Fruit fly (Drosophila melanogaster) whole organism, embryonic: ENCODE results near the gene CG4709.

ENCODE experiments used
- Bgb ChIP-seq: fragments of 200-800 bp; sonication (Bioruptor generic); IDR thresholded peaks from 2 replicates; pipeline ENCODE4 v1.3.6; 2022; ENCODE audit warnings: missing biosample characterization, missing genetic modification characterization; ENCODE audit not compliant: partially characterized antibody
- C15 ChIP-seq: fragments of 200-800 bp; sonication (Bioruptor generic); IDR thresholded peaks from 3 replicates; pipeline ENCODE4 v1.3.6; 2022; ENCODE audit warnings: missing biosample characterization, missing genetic modification characterization
- CG10565 ChIP-seq: fragments of 200-800 bp; sonication (Bioruptor generic); optimal IDR thresholded peaks from 3 replicates; lab custom pipeline; 2016; ENCODE audit warnings: missing biosample characterization, mild to moderate bottlenecking, missing genetic modification characterization
- CG11093 ChIP-seq: fragments of 200-800 bp; sonication (Bioruptor generic); IDR thresholded peaks from 3 replicates; pipeline ENCODE4 v1.3.6; 2022; ENCODE audit warnings: missing biosample characterization, missing genetic modification characterization
- CG11398 ChIP-seq: fragments of 200-800 bp; sonication (Bioruptor generic); optimal IDR thresholded peaks from 2 replicates; lab custom pipeline; 2016; ENCODE audit warnings: missing biosample characterization, missing genetic modification characterization
- CG11696 ChIP-seq: fragments of 200-800 bp; sonication (Bioruptor generic); IDR thresholded peaks from 2 replicates; pipeline ENCODE4 v1.3.6; 2022; ENCODE audit warnings: missing biosample characterization, missing genetic modification characterization
- CG14050 ChIP-seq: fragments of 200-800 bp; sonication (Bioruptor generic); IDR thresholded peaks from 3 replicates; pipeline ENCODE4 v1.3.6; 2022; ENCODE audit warnings: missing biosample characterization, missing genetic modification characterization
- CG14667 ChIP-seq: fragments of 200-800 bp; sonication (Bioruptor generic); IDR thresholded peaks from 2 replicates; pipeline ENCODE4 v1.3.6; 2022; ENCODE audit warnings: missing biosample characterization, missing genetic modification characterization
- CG14860 ChIP-seq: fragments of 200-800 bp; sonication (Bioruptor generic); IDR thresholded peaks from 3 replicates; pipeline ENCODE4 v1.3.6; 2022; ENCODE audit warnings: missing biosample characterization, missing genetic modification characterization; ENCODE audit not compliant: partially characterized antibody
- CG14965 ChIP-seq: fragments of 200-800 bp; sonication (Bioruptor generic); optimal IDR thresholded peaks from 2 replicates; lab custom pipeline; 2016; ENCODE audit warnings: missing biosample characterization, missing genetic modification characterization, borderline replicate concordance
- CG1602 ChIP-seq: fragments of 200-800 bp; sonication (Bioruptor generic); optimal IDR thresholded peaks from 3 replicates; lab custom pipeline; 2016; ENCODE audit warnings: missing biosample characterization, missing genetic modification characterization
- CG1603 ChIP-seq: fragments of 200-800 bp; sonication (Bioruptor generic); optimal IDR thresholded peaks from 2 replicates; lab custom pipeline; 2019; ENCODE audit warnings: missing biosample characterization, mild to moderate bottlenecking, missing genetic modification characterization, moderate library complexity
- CG1647 ChIP-seq: fragments of 200-800 bp; sonication (Bioruptor generic); optimal IDR thresholded peaks from 3 replicates; lab custom pipeline; 2016; ENCODE audit warnings: missing biosample characterization, missing genetic modification characterization
- CG16815 ChIP-seq: fragments of 200-800 bp; sonication (Bioruptor generic); optimal IDR thresholded peaks from 3 replicates; lab custom pipeline; 2017; ENCODE audit warnings: missing biosample characterization, mild to moderate bottlenecking, missing genetic modification characterization
- CG17612 ChIP-seq: fragments of 200-800 bp; sonication (Bioruptor generic); IDR thresholded peaks from 2 replicates; pipeline ENCODE4 v1.3.6; 2022; ENCODE audit warnings: missing biosample characterization, missing genetic modification characterization
- CG32772 ChIP-seq: fragments of 200-800 bp; sonication (Bioruptor generic); IDR thresholded peaks from 2 replicates; pipeline ENCODE4 v1.3.6; 2022; ENCODE audit warnings: missing biosample characterization, missing genetic modification characterization
- CG33213 ChIP-seq: fragments of 200-800 bp; sonication (Bioruptor generic); optimal IDR thresholded peaks from 3 replicates; lab custom pipeline; 2016; ENCODE audit warnings: missing biosample characterization, missing genetic modification characterization
- CG4360 ChIP-seq: fragments of 200-800 bp; sonication (Bioruptor generic); IDR thresholded peaks from 2 replicates; pipeline ENCODE4 v1.3.6; 2022; ENCODE audit warnings: missing biosample characterization, missing genetic modification characterization
- CG4404 ChIP-seq: fragments of 200-800 bp; sonication (Bioruptor generic); IDR thresholded peaks from 2 replicates; pipeline ENCODE4 v1.3.6; 2022; ENCODE audit warnings: missing biosample characterization, missing genetic modification characterization
- CG7556 ChIP-seq: fragments of 200-800 bp; sonication (Bioruptor generic); optimal IDR thresholded peaks from 2 replicates; lab custom pipeline; 2017; ENCODE audit warnings: missing biosample characterization, mild to moderate bottlenecking, missing genetic modification characterization
- CG7786 ChIP-seq: fragments of 200-800 bp; sonication (Bioruptor generic); optimal IDR thresholded peaks from 2 replicates; lab custom pipeline; 2016; ENCODE audit warnings: missing biosample characterization, missing genetic modification characterization
- CG9932 ChIP-seq: fragments of 200-800 bp; sonication (Bioruptor generic); IDR thresholded peaks from 2 replicates; pipeline ENCODE4 v1.3.6; 2022; ENCODE audit warnings: missing biosample characterization, missing genetic modification characterization
- CkIIα-i1 ChIP-seq: fragments of 200-800 bp; sonication (Bioruptor generic); IDR thresholded peaks from 2 replicates; pipeline ENCODE4 v1.3.6; 2022; ENCODE audit warnings: missing biosample characterization, missing genetic modification characterization
- Dref ChIP-seq: fragments of 200-800 bp; sonication (Bioruptor generic); IDR thresholded peaks from 2 replicates; pipeline ENCODE4 v1.3.6; 2022; ENCODE audit warnings: missing biosample characterization, missing genetic modification characterization
- Hey ChIP-seq: fragments of 200-800 bp; sonication (Bioruptor generic); optimal IDR thresholded peaks from 3 replicates; lab custom pipeline; 2018; ENCODE audit warnings: missing biosample characterization, mild to moderate bottlenecking, missing genetic modification characterization
- HmgD ChIP-seq: fragments of 200-800 bp; sonication (Bioruptor generic); optimal IDR thresholded peaks from 3 replicates; lab custom pipeline; 2016; ENCODE audit warnings: missing biosample characterization, missing genetic modification characterization
- Hmx ChIP-seq: fragments of 200-800 bp; sonication (Bioruptor generic); optimal IDR thresholded peaks from 2 replicates; lab custom pipeline; 2016; ENCODE audit warnings: missing biosample characterization, missing genetic modification characterization
- Nf-YB ChIP-seq: fragments of 200-800 bp; sonication (Bioruptor generic); optimal IDR thresholded peaks from 3 replicates; lab custom pipeline; 2019; ENCODE audit warnings: missing biosample characterization, mild to moderate bottlenecking, missing genetic modification characterization, moderate library complexity
- Sox102F ChIP-seq: fragments of 200-800 bp; sonication (Bioruptor generic); optimal IDR thresholded peaks from 2 replicates; lab custom pipeline; 2018; ENCODE audit warnings: missing biosample characterization, mild to moderate bottlenecking, missing genetic modification characterization, moderate library complexity
- Sry-β ChIP-seq: fragments of 200-800 bp; sonication (Bioruptor generic); optimal IDR thresholded peaks from 2 replicates; lab custom pipeline; 2018; ENCODE audit warnings: missing biosample characterization, mild to moderate bottlenecking, missing genetic modification characterization, moderate library complexity
- abd-A ChIP-seq: fragments of 200-800 bp; sonication (Bioruptor generic); optimal IDR thresholded peaks from 3 replicates; lab custom pipeline; 2019; ENCODE audit warnings: missing biosample characterization, mild to moderate bottlenecking, missing genetic modification characterization, moderate library complexity
- ase ChIP-seq: fragments of 200-800 bp; sonication (Bioruptor generic); IDR thresholded peaks from 3 replicates; pipeline ENCODE4 v1.3.6; 2022; ENCODE audit warnings: missing biosample characterization, missing genetic modification characterization
- br ChIP-seq: fragments of >200 bp; optimal IDR thresholded peaks from 2 replicates; lab custom pipeline; 2017
- bsh ChIP-seq, 2 experiments: fragments of 200-800 bp; sonication (Bioruptor generic); optimal IDR thresholded peaks; 2 replicates each; lab custom pipeline; 2017 to 2018; ENCODE audit warnings: mild to moderate bottlenecking in 2 of 2, missing biosample characterization in 2 of 2, missing genetic modification characterization in 2 of 2, moderate library complexity in 1 of 2
- cad ChIP-seq: fragments of >200 bp; optimal IDR thresholded peaks from 2 replicates; lab custom pipeline; 2017; ENCODE audit warnings: missing biosample characterization, missing genetic modification characterization
- chif ChIP-seq, 2 experiments: fragments of 200-800 bp; sonication (Bioruptor generic); optimal IDR thresholded peaks; 3 replicates each; lab custom pipeline; 2016; ENCODE audit warnings: missing biosample characterization in 2 of 2, missing genetic modification characterization in 2 of 2
- crc ChIP-seq: fragments of 200-800 bp; sonication (Bioruptor generic); optimal IDR thresholded peaks from 2 replicates; lab custom pipeline; 2016; ENCODE audit warnings: missing biosample characterization, missing genetic modification characterization
- ewg ChIP-seq: fragments of 200-800 bp; sonication (Bioruptor generic); optimal IDR thresholded peaks from 3 replicates; lab custom pipeline; 2017; ENCODE audit warnings: mild to moderate bottlenecking, missing biosample characterization, missing genetic modification reagents, missing genetic modification characterization
- gce ChIP-seq: fragments of 200-800 bp; sonication (Bioruptor generic); IDR thresholded peaks from 3 replicates; pipeline ENCODE4 v1.3.6; 2022; ENCODE audit warnings: missing biosample characterization, missing genetic modification characterization
- gt ChIP-seq: fragments of 200-800 bp; sonication (Bioruptor generic); IDR thresholded peaks from 2 replicates; pipeline ENCODE4 v1.3.6; 2022; ENCODE audit warnings: missing biosample characterization, missing genetic modification characterization
- her ChIP-seq: fragments of 200-800 bp; sonication (Bioruptor generic); optimal IDR thresholded peaks from 2 replicates; lab custom pipeline; 2016; ENCODE audit warnings: missing biosample characterization, missing genetic modification characterization
- hth ChIP-seq: fragments of >200 bp; optimal IDR thresholded peaks from 2 replicates; lab custom pipeline; 2017; ENCODE audit warnings: inconsistent platforms
- ind ChIP-seq: fragments of 200-800 bp; sonication (Bioruptor generic); optimal IDR thresholded peaks from 3 replicates; lab custom pipeline; 2016; ENCODE audit warnings: missing biosample characterization, missing genetic modification characterization
- luna ChIP-seq: fragments of 200-800 bp; sonication (Bioruptor generic); optimal IDR thresholded peaks from 2 replicates; lab custom pipeline; 2016; ENCODE audit warnings: missing biosample characterization, missing genetic modification characterization
- nau ChIP-seq: fragments of 200-800 bp; sonication (Bioruptor generic); optimal IDR thresholded peaks from 3 replicates; lab custom pipeline; 2017; ENCODE audit warnings: missing biosample characterization, mild to moderate bottlenecking, missing genetic modification characterization, missing genetic modification reagents
- pho ChIP-seq: fragments of 200-800 bp; sonication (Bioruptor generic); optimal IDR thresholded peaks from 2 replicates; lab custom pipeline; 2016; ENCODE audit warnings: missing biosample characterization, missing genetic modification characterization
- pita ChIP-seq: fragments of 200-800 bp; sonication (Bioruptor generic); optimal IDR thresholded peaks from 2 replicates; lab custom pipeline; 2017; ENCODE audit warnings: missing biosample characterization, mild to moderate bottlenecking, missing genetic modification characterization
- slp2 ChIP-seq: fragments of 200-800 bp; sonication (Bioruptor generic); optimal IDR thresholded peaks from 2 replicates; lab custom pipeline; 2016; ENCODE audit warnings: missing biosample characterization, missing genetic modification characterization
- sqz ChIP-seq: fragments of 200-800 bp; sonication (Bioruptor generic); optimal IDR thresholded peaks from 3 replicates; lab custom pipeline; 2018; ENCODE audit warnings: missing biosample characterization, mild to moderate bottlenecking, missing genetic modification characterization
- tap ChIP-seq: fragments of 200-800 bp; optimal IDR thresholded peaks from 3 replicates; lab custom pipeline; 2019; ENCODE audit warnings: missing biosample characterization, mild to moderate bottlenecking, missing genetic modification characterization, moderate library complexity
- wek ChIP-seq: fragments of 200-800 bp; sonication (Bioruptor generic); optimal IDR thresholded peaks from 3 replicates; lab custom pipeline; 2018; ENCODE audit warnings: missing biosample characterization, mild to moderate bottlenecking, missing genetic modification characterization, moderate library complexity

The CG4709 gene

dm6 chr2L:9956993-9957652 lies 3.0 kb downstream of the CG4709 start, which contains the start of the genes CG4658 and CG5846 (continued):
- TF ChIP-seq bsh (GFP tag; optimal IDR thresholded peaks at IDR 0.05; lab: Kevin White, UChicago) (peak; percentile 16 to 97), gce (peak; percentile 87), C15 (GFP tag; lab: Robert Waterston, UW) (peak; percentile 78; the same call in 2 of the 3 replicates), Sry-β (GFP tag; lab: Kevin White, UChicago) (peak; percentile 39), hth (lab: Kevin White, UChicago) (no peak), Hmx (GFP tag; lab: Kevin White, UChicago) (peak; percentile 73), CG33213 (GFP tag; lab: Kevin White, UChicago) (peak; percentile 42), crc (GFP tag; lab: Kevin White, UChicago) (peak; percentile 26), slp2 (GFP tag; lab: Kevin White, UChicago) (peak; percentile 73), CG14667 (peak; percentile 94), CG32772 (GFP tag; lab: Robert Waterston, UW) (peak; percentile 97), luna (GFP tag; lab: Kevin White, UChicago) (no peak), CG11093 (peak; percentile 91), CG4360 (GFP tag; lab: Robert Waterston, UW) (peak; percentile 38; the same call in 1 of the 2 replicates), CG17612 (GFP tag; lab: Robert Waterston, UW) (peak; percentile 78), br (lab: Kevin White, UChicago) (no peak), pita (GFP tag; lab: Kevin White, UChicago) (no peak), CG14860 (GFP tag; lab: Robert Waterston, UW) (no peak), her (GFP tag; lab: Kevin White, UChicago) (peak; percentile 43), CG10565 (peak; percentile 52), CG11696 (GFP tag; lab: Robert Waterston, UW) (peak; percentile 86), pho (GFP tag; lab: Kevin White, UChicago) (peak; percentile 89), CG7786 (peak; percentile 74), CG14965 (GFP tag; lab: Kevin White, UChicago) (no peak), Dref (GFP tag; lab: Robert Waterston, UW) (no peak), ewg (GFP tag; lab: Kevin White, UChicago) (peak; percentile 76), CG1603 (tag; lab: Kevin White, UChicago) (peak; percentile 71), CG16815 (GFP tag; lab: Kevin White, UChicago) (peak; percentile 90), abd-A (no peak), Nf-YB (peak; percentile 83), chif (GFP tag; optimal IDR thresholded peaks at IDR 0.05; lab: Kevin White, UChicago) (peak; percentile 83 to 92), CG1602 (peak; percentile 96), wek (GFP tag; lab: Kevin White, UChicago) (peak; percentile 39), gt (GFP tag; lab: Robert Waterston, UW) (peak; percentile 69), tap (tag; lab: Kevin White, UChicago) (peak; percentile 92), sqz (GFP tag; lab: Kevin White, UChicago) (peak; percentile 79), ind (GFP tag; lab: Kevin White, UChicago) (peak; percentile 95), CG1647 (GFP tag; lab: Kevin White, UChicago) (peak; percentile 71), ase (peak; percentile 92), Sox102F (peak; percentile 98), nau (no peak), CG7556 (GFP tag; lab: Kevin White, UChicago) (peak; percentile 92), CG9932 (GFP tag; lab: Robert Waterston, UW) (peak; percentile 90), cad (GFP tag; lab: Kevin White, UChicago) (no peak), CkIIα-i1 (GFP tag; lab: Robert Waterston, UW) (no peak; the same call in 1 of the 2 replicates), HmgD (GFP tag; lab: Kevin White, UChicago) (peak; percentile 23), CG4404 (GFP tag; lab: Robert Waterston, UW) (peak; percentile 91), Hey (tag; lab: Kevin White, UChicago) (no peak), CG14050 (GFP tag; lab: Robert Waterston, UW) (peak; percentile 90), CG11398 (peak; percentile 78), Bgb (no peak)
